Fruit fly (Drosophila melanogaster) whole organism, adult: Measurements from ENCODE around the gene Naa40.

Experiments used
- CG11617 ChIP-seq: fragments of 200-800 bp; sonication (Bioruptor generic); optimal IDR thresholded peaks from 2 replicates; lab custom pipeline; 2017; ENCODE audit warnings: mild to moderate bottlenecking, missing biosample characterization, missing genetic modification reagents, missing genetic modification characterization
- CG12768 ChIP-seq: fragments of 200-800 bp; sonication (Bioruptor generic); optimal IDR thresholded peaks from 2 replicates; lab custom pipeline; 2017; ENCODE audit warnings: missing biosample characterization, missing genetic modification characterization, mild to moderate bottlenecking, moderate library complexity, missing genetic modification reagents
- CG14711 ChIP-seq: fragments of 200-800 bp; sonication (Bioruptor generic); optimal IDR thresholded peaks from 2 replicates; lab custom pipeline; 2018; ENCODE audit warnings: missing biosample characterization, mild to moderate bottlenecking, missing genetic modification characterization, moderate library complexity
- CG1620 ChIP-seq: fragments of 200-800 bp; sonication (Bioruptor generic); optimal IDR thresholded peaks from 2 replicates; lab custom pipeline; 2016; ENCODE audit warnings: missing biosample characterization, missing genetic modification characterization
- CG33017 ChIP-seq: fragments of 200-800 bp; sonication (Bioruptor generic); optimal IDR thresholded peaks from 2 replicates; lab custom pipeline; 2018; ENCODE audit warnings: missing biosample characterization, mild to moderate bottlenecking, missing genetic modification characterization, moderate library complexity
- CG5204 ChIP-seq: fragments of 200-800 bp; sonication (Bioruptor generic); optimal IDR thresholded peaks from 2 replicates; lab custom pipeline; 2016; ENCODE audit warnings: missing biosample characterization, missing genetic modification characterization
- CG7045 ChIP-seq: fragments of 200-800 bp; sonication (Bioruptor generic); optimal IDR thresholded peaks from 2 replicates; lab custom pipeline; 2017; ENCODE audit warnings: missing biosample characterization, mild to moderate bottlenecking, missing genetic modification characterization
- CG7101 ChIP-seq: fragments of 200-800 bp; sonication (Bioruptor generic); optimal IDR thresholded peaks from 2 replicates; lab custom pipeline; 2018; ENCODE audit warnings: missing biosample characterization, mild to moderate bottlenecking, missing genetic modification characterization, moderate library complexity
- Clk ChIP-seq: fragments of 200-800 bp; sonication (Bioruptor generic); optimal IDR thresholded peaks from 2 replicates; lab custom pipeline; 2017; ENCODE audit warnings: missing biosample characterization, missing genetic modification characterization
- Crg-1 ChIP-seq: fragments of 200-800 bp; sonication (Bioruptor generic); optimal IDR thresholded peaks from 2 replicates; lab custom pipeline; 2016; ENCODE audit warnings: missing biosample characterization, missing genetic modification characterization
- Hr96 ChIP-seq: fragments of 200-800 bp; sonication (Bioruptor generic); optimal IDR thresholded peaks from 2 replicates; lab custom pipeline; 2016; ENCODE audit warnings: missing biosample characterization, missing genetic modification characterization
- Mnt ChIP-seq: fragments of 200-800 bp; sonication (Bioruptor generic); optimal IDR thresholded peaks from 2 replicates; lab custom pipeline; 2016; ENCODE audit warnings: missing biosample characterization, mild to moderate bottlenecking, missing genetic modification characterization
- bab1 ChIP-seq: fragments of 200-800 bp; sonication (Bioruptor generic); optimal IDR thresholded peaks from 3 replicates; lab custom pipeline; 2019; ENCODE audit warnings: missing biosample characterization, mild to moderate bottlenecking, missing genetic modification characterization, moderate library complexity
- cic ChIP-seq: fragments of 200-800 bp; sonication (Bioruptor generic); optimal IDR thresholded peaks from 2 replicates; lab custom pipeline; 2017; ENCODE audit warnings: missing biosample characterization, mild to moderate bottlenecking, missing genetic modification characterization, moderate library complexity
- cnc ChIP-seq, 2 experiments: fragments of >200 bp; optimal IDR thresholded peaks; 2 replicates each; lab custom pipeline; 2017
- kay ChIP-seq: fragments of 200-800 bp; sonication (Bioruptor generic); peaks from one replicate; lab custom pipeline; 2016; ENCODE audit warnings: missing biosample characterization, missing genetic modification characterization, borderline replicate concordance
- ovo ChIP-seq: fragments of 200-800 bp; sonication (Bioruptor generic); optimal IDR thresholded peaks from 2 replicates; lab custom pipeline; 2016; ENCODE audit warnings: missing biosample characterization, missing genetic modification characterization
- pad ChIP-seq: fragments of 200-800 bp; sonication (Bioruptor generic); optimal IDR thresholded peaks from 3 replicates; lab custom pipeline; 2017; ENCODE audit warnings: missing biosample characterization, missing genetic modification characterization, mild to moderate bottlenecking, moderate library complexity, missing genetic modification reagents
- tj ChIP-seq: fragments of 200-800 bp; sonication (Bioruptor generic); optimal IDR thresholded peaks from 3 replicates; lab custom pipeline; 2017; ENCODE audit warnings: missing biosample characterization, mild to moderate bottlenecking, missing genetic modification characterization, moderate library complexity
- toe ChIP-seq: fragments of 200-800 bp; sonication (Bioruptor generic); optimal IDR thresholded peaks from 2 replicates; lab custom pipeline; 2016; ENCODE audit warnings: missing biosample characterization, missing genetic modification characterization

Naa40 gene

dm6 chr3R:29716043-29716781 is 8.5 kb downstream of the Naa40 start:
- TF ChIP-seq CG33017 (tag; lab: Kevin White, UChicago): no peak
- TF ChIP-seq pad (GFP tag; lab: Kevin White, UChicago): no peak
- no peak for TF ChIP-seq tj (GFP tag; lab: Kevin White, UChicago)
- no peak for TF ChIP-seq cnc (optimal IDR thresholded peaks at IDR 0.05; lab: Kevin White, UChicago)
- TF ChIP-seq CG5204 (GFP tag; lab: Kevin White, UChicago): no peak

- TF ChIP-seq bab1 (no peak), Crg-1 (GFP tag; lab: Kevin White, UChicago) (no peak), CG1620 (no peak), CG11617 (GFP tag; lab: Kevin White, UChicago) (no peak), pad (GFP tag; lab: Kevin White, UChicago) (no peak), tj (GFP tag; lab: Kevin White, UChicago) (no peak), Clk (GFP tag; lab: Kevin White, UChicago) (no peak), CG7045 (GFP tag; lab: Kevin White, UChicago) (no peak), cic (no peak), toe (no peak), CG7101 (tag; lab: Kevin White, UChicago) (no peak), kay (no peak), CG14711 (tag; lab: Kevin White, UChicago) (no peak), CG5204 (GFP tag; lab: Kevin White, UChicago) (no peak), Mnt (GFP tag; lab: Kevin White, UChicago) (no peak), ovo (no peak), Hr96 (GFP tag; lab: Kevin White, UChicago) (no peak), CG12768 (GFP tag; lab: Kevin White, UChicago) (no peak), CG33017 (tag; lab: Kevin White, UChicago) (no peak)
These were observed 9.5 kb downstream of the Naa40 start, which contains the start of gene Dup99B for dm6 chr3R:29715277-29715676. Gene Dup99B, minus strand, starts transcription at chr3R:29715377.

dm6 chr3R:29714314-29714713 is 10.4 kb downstream of the Naa40 start, which contains the start of gene Obp99d:
Gene Obp99d, plus strand, starts transcription at chr3R:29714505.
- TF ChIP-seq CG33017 (tag; lab: Kevin White, UChicago): no peak
- TF ChIP-seq Hr96 (GFP tag; lab: Kevin White, UChicago): no peak
- TF ChIP-seq cnc (optimal IDR thresholded peaks at IDR 0.05; lab: Kevin White, UChicago): no peak
- no peak for TF ChIP-seq CG1620
- no peak for TF ChIP-seq Crg-1 (GFP tag; lab: Kevin White, UChicago)
- TF ChIP-seq CG11617 (GFP tag; lab: Kevin White, UChicago): no peak
- TF ChIP-seq toe: no peak
- TF ChIP-seq ovo: no peak
- no peak for TF ChIP-seq pad (GFP tag; lab: Kevin White, UChicago)
- TF ChIP-seq bab1: no peak
- TF ChIP-seq tj (GFP tag; lab: Kevin White, UChicago): no peak
- no peak for TF ChIP-seq CG14711 (tag; lab: Kevin White, UChicago)
- TF ChIP-seq Mnt (GFP tag; lab: Kevin White, UChicago): no peak
- TF ChIP-seq cic: no peak
- TF ChIP-seq kay: no peak
- no peak for TF ChIP-seq CG7045 (GFP tag; lab: Kevin White, UChicago)
- no peak for TF ChIP-seq CG7101 (tag; lab: Kevin White, UChicago)

- TF ChIP-seq Mnt (GFP tag; lab: Kevin White, UChicago): no peak
- no peak for TF ChIP-seq cic
- TF ChIP-seq CG11617 (GFP tag; lab: Kevin White, UChicago): no peak
- no peak for TF ChIP-seq Hr96 (GFP tag; lab: Kevin White, UChicago)
- TF ChIP-seq CG5204 (GFP tag; lab: Kevin White, UChicago): no peak
- TF ChIP-seq tj (GFP tag; lab: Kevin White, UChicago): no peak
- no peak for TF ChIP-seq CG7101 (tag; lab: Kevin White, UChicago)
- TF ChIP-seq CG7045 (GFP tag; lab: Kevin White, UChicago): no peak
- no peak for TF ChIP-seq Crg-1 (GFP tag; lab: Kevin White, UChicago)
- no peak for TF ChIP-seq kay
- TF ChIP-seq CG33017 (tag; lab: Kevin White, UChicago): no peak
- TF ChIP-seq bab1: no peak
- no peak for TF ChIP-seq CG1620
- TF ChIP-seq pad (GFP tag; lab: Kevin White, UChicago): no peak
These were observed 13.3 kb downstream of the Naa40 start for dm6 chr3R:29711434-29711833.

- TF ChIP-seq kay (no peak), bab1 (no peak), CG1620 (no peak), CG33017 (tag; lab: Kevin White, UChicago) (no peak), CG5204 (GFP tag; lab: Kevin White, UChicago) (no peak), cic (no peak), CG12768 (GFP tag; lab: Kevin White, UChicago) (no peak), Hr96 (GFP tag; lab: Kevin White, UChicago) (no peak), toe (no peak), Clk (GFP tag; lab: Kevin White, UChicago) (no peak)
These were observed 16.4 kb downstream of the Naa40 start for dm6 chr3R:29708322-29708721.

- TF ChIP-seq ovo: no peak
- no peak for TF ChIP-seq Crg-1 (GFP tag; lab: Kevin White, UChicago)
- TF ChIP-seq CG12768 (GFP tag; lab: Kevin White, UChicago): no peak
- TF ChIP-seq cnc (optimal IDR thresholded peaks at IDR 0.05; lab: Kevin White, UChicago): no peak
- no peak for TF ChIP-seq CG7045 (GFP tag; lab: Kevin White, UChicago)
- TF ChIP-seq CG5204 (GFP tag; lab: Kevin White, UChicago): no peak
- no peak for TF ChIP-seq Hr96 (GFP tag; lab: Kevin White, UChicago)
- no peak for TF ChIP-seq CG33017 (tag; lab: Kevin White, UChicago)
- no peak for TF ChIP-seq toe
- no peak for TF ChIP-seq kay
- TF ChIP-seq Clk (GFP tag; lab: Kevin White, UChicago): no peak
- no peak for TF ChIP-seq Mnt (GFP tag; lab: Kevin White, UChicago)
- TF ChIP-seq CG14711 (tag; lab: Kevin White, UChicago): no peak
- no peak for TF ChIP-seq bab1
- no peak for TF ChIP-seq CG1620
- no peak for TF ChIP-seq CG11617 (GFP tag; lab: Kevin White, UChicago)
- TF ChIP-seq pad (GFP tag; lab: Kevin White, UChicago): no peak
- no peak for TF ChIP-seq cic
These were observed 17.5 kb downstream of the Naa40 start for dm6 chr3R:29707258-29707657.
